Fruit fly (Drosophila melanogaster) whole organism: ENCODE results near the gene CG31955.

ENCODE experiments used
- CG8478 ChIP-seq: fragments of >200 bp; optimal IDR thresholded peaks from 2 replicates; lab custom pipeline; 2018; ENCODE audit warnings: inconsistent platforms
- Dll ChIP-seq: fragments of >200 bp; optimal IDR thresholded peaks from 2 replicates; lab custom pipeline; 2017
- EcR ChIP-seq, 2 experiments: fragments of >200 bp; optimal IDR thresholded peaks; 2 replicates each; lab custom pipeline; 2017; ENCODE audit warnings: missing biosample characterization in 2 of 2, missing genetic modification characterization in 2 of 2, missing genetic modification reagents in 2 of 2
- pan ChIP-seq: fragments of >200 bp; optimal IDR thresholded peaks from 2 replicates; lab custom pipeline; 2017
- psq ChIP-seq: fragments of >200 bp; optimal IDR thresholded peaks from 2 replicates; lab custom pipeline; 2017
- usp ChIP-seq: fragments of >200 bp; optimal IDR thresholded peaks from 2 replicates; lab custom pipeline; 2017; ENCODE audit warnings: missing biosample characterization, missing genetic modification characterization, mixed read lengths

dm6 chr2L:3692466-3692865, 20.4 kb downstream of the CG31955 start, which contains the start of gene CG16704:
- no peak for TF ChIP-seq usp (GFP tag; lab: Kevin White, UChicago)
- TF ChIP-seq psq (lab: Kevin White, UChicago) = no peak
- TF ChIP-seq EcR (GFP tag; optimal IDR thresholded peaks at IDR 0.05; lab: Kevin White, UChicago) = no peak
- TF ChIP-seq pan (lab: Kevin White, UChicago) = no peak
- no peak for TF ChIP-seq Dll (lab: Kevin White, UChicago)
- TF ChIP-seq CG8478 (lab: Kevin White, UChicago) = no peak
